Fruit fly (Drosophila melanogaster) whole organism, wandering third instar larva: ENCODE results near the gene Mur2B.

ENCODE experiments used
- CG32264 ChIP-seq: fragments of 200-800 bp; sonication (Bioruptor generic); optimal IDR thresholded peaks from 2 replicates; lab custom pipeline; 2016; ENCODE audit warnings: missing biosample characterization, missing genetic modification characterization
- Dfd ChIP-seq: fragments of >200 bp; optimal IDR thresholded peaks from 2 replicates; lab custom pipeline; 2017; ENCODE audit warnings: missing biosample characterization, missing genetic modification characterization
- Hr78 ChIP-seq: fragments of >200 bp; optimal IDR thresholded peaks from 2 replicates; lab custom pipeline; 2017; ENCODE audit warnings: missing biosample characterization, missing genetic modification characterization
- Myc ChIP-seq: fragments of >200 bp; optimal IDR thresholded peaks from 2 replicates; lab custom pipeline; 2017
- br ChIP-seq: fragments of 200-800 bp; sonication (Bioruptor generic); optimal IDR thresholded peaks from 2 replicates; lab custom pipeline; 2016; ENCODE audit warnings: missing biosample characterization, missing genetic modification characterization
- ey ChIP-seq: fragments of 200-800 bp; sonication (Bioruptor generic); optimal IDR thresholded peaks from 2 replicates; lab custom pipeline; 2016; ENCODE audit warnings: missing biosample characterization, missing genetic modification characterization
- fru ChIP-seq: fragments of 200-800 bp; sonication (Bioruptor generic); optimal IDR thresholded peaks from 3 replicates; lab custom pipeline; 2016; ENCODE audit warnings: missing biosample characterization, mild to moderate bottlenecking, missing genetic modification characterization
- lola ChIP-seq: fragments of >200 bp; optimal IDR thresholded peaks from 2 replicates; lab custom pipeline; 2017; ENCODE audit warnings: missing biosample characterization, missing genetic modification characterization
- psq ChIP-seq: fragments of 200-800 bp; sonication (Bioruptor generic); optimal IDR thresholded peaks from 3 replicates; lab custom pipeline; 2017; ENCODE audit warnings: missing biosample characterization, mild to moderate bottlenecking, missing genetic modification characterization, moderate library complexity
- usp ChIP-seq: fragments of >200 bp; optimal IDR thresholded peaks from 2 replicates; lab custom pipeline; 2017; ENCODE audit warnings: missing biosample characterization, missing genetic modification characterization

DNA sequence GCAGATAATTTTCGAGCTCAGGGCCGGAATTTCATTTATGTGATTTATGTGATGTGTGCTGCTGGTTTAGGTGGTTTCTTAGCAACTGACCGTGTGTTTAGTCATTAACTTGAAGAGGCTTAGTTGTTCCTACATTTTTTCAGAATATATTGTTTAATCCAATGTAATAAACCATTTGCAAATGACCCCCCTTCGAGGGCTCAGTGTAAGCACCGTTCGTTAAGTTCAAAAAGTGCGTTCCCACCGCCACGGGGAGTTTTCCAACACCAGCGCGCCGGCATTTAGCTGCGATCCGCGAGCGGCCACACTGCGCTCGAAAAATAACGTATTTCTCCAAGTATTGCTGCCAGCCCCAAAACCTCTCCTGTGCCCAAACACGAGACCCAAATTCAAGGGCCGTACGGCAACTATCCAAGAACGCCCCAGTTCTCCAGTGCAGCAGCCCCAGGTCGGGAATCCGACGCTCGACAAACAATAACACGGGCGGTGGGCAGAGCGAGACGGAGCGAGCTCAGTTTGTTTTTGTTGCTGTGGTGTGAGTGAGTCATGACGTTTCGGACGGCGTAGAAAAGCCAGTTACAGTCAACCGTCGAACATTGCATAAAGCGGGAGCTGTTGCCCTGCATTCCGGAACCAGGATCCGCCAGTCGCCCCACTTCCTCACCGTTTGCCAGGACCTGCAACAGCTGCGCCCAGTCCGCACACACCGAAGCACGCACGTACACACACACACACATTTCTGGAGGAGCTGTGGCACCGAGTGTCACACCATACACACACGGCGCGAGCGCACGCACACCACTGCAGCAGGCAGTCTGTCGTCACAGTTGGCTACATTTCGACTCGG is 190.1 kb downstream of the Mur2B start, which contains the start of gene rush:
- no peak for TF ChIP-seq lola
- TF ChIP-seq br (GFP tag; lab: Kevin White, UChicago), result peak; percentile 23
- no peak for TF ChIP-seq Myc (lab: Kevin White, UChicago)
- TF ChIP-seq usp (GFP tag; lab: Kevin White, UChicago), result no peak
- no peak for TF ChIP-seq psq (GFP tag; lab: Kevin White, UChicago)
- TF ChIP-seq Hr78 (GFP tag; lab: Kevin White, UChicago), result no peak
- no peak for TF ChIP-seq Dfd
- TF ChIP-seq ey (GFP tag; lab: Kevin White, UChicago), result peak; percentile 31
- TF ChIP-seq CG32264 (GFP tag; lab: Kevin White, UChicago), result no peak
- TF ChIP-seq fru, result peak; percentile 42
